Worm (Caenorhabditis elegans) whole organism, early embryonic: ENCODE results near the gene Y76B12C.6.

ENCODE experiments used
- B0310.2 ChIP-seq: sonication (generic microtip); optimal IDR thresholded peaks from 2 replicates; lab custom pipeline; 2016; ENCODE audit warnings: mild to moderate bottlenecking, missing genetic modification characterization, missing compliant biosample characterization
- F13C5.2 ChIP-seq: sonication (generic microtip); optimal IDR thresholded peaks from 2 replicates; lab custom pipeline; 2017; ENCODE audit warnings: mild to moderate bottlenecking, missing genetic modification characterization, inconsistent platforms, missing compliant biosample characterization
- aly-1 ChIP-seq: sonication (generic microtip); optimal IDR thresholded peaks from 2 replicates; lab custom pipeline; 2016; ENCODE audit warnings: missing genetic modification characterization, missing compliant biosample characterization
- ama-1 ChIP-seq: fragments of 150-350 bp; optimal IDR thresholded peaks from 2 replicates; lab custom pipeline; 2014
- ceh-13 ChIP-seq: fragments of 200-800 bp; sonication (Bioruptor generic); optimal IDR thresholded peaks from 2 replicates; lab custom pipeline; 2018; ENCODE audit warnings: mild to moderate bottlenecking, missing genetic modification characterization, missing compliant biosample characterization
- ceh-36 ChIP-seq: sonication (generic microtip); optimal IDR thresholded peaks from 2 replicates; lab custom pipeline; 2016; ENCODE audit warnings: missing genetic modification characterization, inconsistent platforms, missing compliant biosample characterization
- ets-7 ChIP-seq: sonication (generic microtip); optimal IDR thresholded peaks from 2 replicates; lab custom pipeline; 2016; ENCODE audit warnings: missing genotype, missing genetic modification characterization, missing compliant biosample characterization
- flt-1 ChIP-seq: fragments of 200-800 bp; sonication (Bioruptor generic); IDR thresholded peaks from 2 replicates; pipeline ENCODE4 v1.3.6; 2022; ENCODE audit warnings: missing genetic modification characterization, missing compliant biosample characterization
- hmbx-1 ChIP-seq: sonication (generic microtip); optimal IDR thresholded peaks from 2 replicates; lab custom pipeline; 2016; ENCODE audit warnings: mild to moderate bottlenecking, missing genetic modification characterization, missing compliant biosample characterization
- hmg-4 ChIP-seq: fragments of 200-800 bp; sonication (Bioruptor generic); optimal IDR thresholded peaks from 2 replicates; lab custom pipeline; 2018; ENCODE audit warnings: mild to moderate bottlenecking, missing genetic modification characterization, missing compliant biosample characterization
- hnd-1 ChIP-seq: sonication (generic microtip); optimal IDR thresholded peaks from 2 replicates; lab custom pipeline; 2016; ENCODE audit warnings: missing genetic modification characterization, missing compliant biosample characterization
- pes-1 ChIP-seq: fragments of 200-800 bp; sonication (Bioruptor generic); IDR thresholded peaks from 2 replicates; pipeline ENCODE4 v1.3.6; 2022; ENCODE audit warnings: missing genetic modification reagents, missing genetic modification characterization, missing compliant biosample characterization
- scrt-1 ChIP-seq: fragments of 200-800 bp; sonication (Bioruptor generic); IDR thresholded peaks from 2 replicates; pipeline ENCODE4 v1.3.6; 2022; ENCODE audit warnings: missing genetic modification characterization, missing compliant biosample characterization
- sea-1 ChIP-seq: fragments of 200-800 bp; sonication (Bioruptor generic); conservative IDR thresholded peaks from 2 replicates; pipeline ENCODE4 v1.3.6; 2022; ENCODE audit warnings: missing genetic modification characterization, missing compliant biosample characterization
- tbx-11 ChIP-seq: fragments of 200-800 bp; sonication (Bioruptor generic); IDR thresholded peaks from 2 replicates; pipeline ENCODE4 v1.3.6; 2022; ENCODE audit warnings: missing genetic modification characterization, missing compliant biosample characterization
- tbx-37 ChIP-seq: fragments of 200-800 bp; sonication (Bioruptor generic); conservative IDR thresholded peaks from 2 replicates; pipeline ENCODE4 v1.3.6; 2022; ENCODE audit warnings: missing genetic modification reagents, missing genetic modification characterization, missing compliant biosample characterization
- tra-4 ChIP-seq: sonication (generic microtip); optimal IDR thresholded peaks from 2 replicates; lab custom pipeline; 2017; ENCODE audit warnings: missing genetic modification characterization, missing compliant biosample characterization

The Y76B12C.6 gene

DNA sequence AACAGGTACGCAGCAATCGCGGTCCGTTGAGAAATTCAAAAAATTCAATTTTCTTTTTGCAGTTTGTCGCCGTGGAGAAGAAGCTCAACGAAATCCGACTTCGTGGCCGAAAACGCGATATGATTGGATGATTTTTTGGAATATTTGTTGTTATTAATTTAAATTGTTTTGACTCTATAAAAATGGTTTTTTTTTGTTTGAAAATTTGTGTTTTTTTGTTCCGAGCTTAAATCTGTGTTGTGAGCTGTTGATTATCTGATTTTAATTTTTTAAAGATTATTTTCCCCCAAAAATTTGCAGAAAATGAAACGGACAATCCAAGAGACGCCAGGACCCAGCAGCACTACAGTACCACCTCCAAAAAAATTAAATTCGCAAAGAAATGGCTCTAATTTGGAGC lies 21.6 kb upstream of the Y76B12C.6 start, which contains the start of gene tdpo-1:
tdpo-1 (plus strand) TSS at position 301 of the 400 bp plus-strand sequence.
- TF ChIP-seq tbx-11 (GFP tag; lab: Robert Waterston, UW) (no peak), F13C5.2 (tag; lab: Kevin White, UChicago) (no peak), aly-1 (tag; lab: Kevin White, UChicago) (no peak), ceh-36 (tag; lab: Kevin White, UChicago) (no peak), scrt-1 (GFP tag; lab: Robert Waterston, UW) (no peak), hnd-1 (no peak), tbx-37 (GFP tag; lab: Robert Waterston, UW) (no peak), tra-4 (tag; lab: Kevin White, UChicago) (no peak)

ce11 chrIV:1963247-1963646 lies 17.9 kb upstream of the Y76B12C.6 start, which contains the start of gene ulp-3:
Gene ulp-3 (plus strand): TSS chrIV:1963634.
- no peak for TF ChIP-seq sea-1 (GFP tag; lab: Robert Waterston, UW)
- no peak for TF ChIP-seq ama-1
- TF ChIP-seq tbx-37 (GFP tag; lab: Robert Waterston, UW), result no peak
- TF ChIP-seq hmbx-1 (tag; lab: Kevin White, UChicago), result no peak
- TF ChIP-seq tbx-11 (GFP tag; lab: Robert Waterston, UW), result no peak
- TF ChIP-seq scrt-1 (GFP tag; lab: Robert Waterston, UW), result no peak
- TF ChIP-seq tra-4 (tag; lab: Kevin White, UChicago), result no peak

- TF ChIP-seq ama-1 (no peak), aly-1 (tag; lab: Kevin White, UChicago) (no peak), B0310.2 (tag; lab: Kevin White, UChicago) (no peak), hmg-4 (GFP tag; lab: Kevin White, UChicago) (no peak), tbx-11 (GFP tag; lab: Robert Waterston, UW) (no peak), ceh-13 (GFP tag; lab: Kevin White, UChicago) (no peak), sea-1 (GFP tag; lab: Robert Waterston, UW) (no peak), tra-4 (tag; lab: Kevin White, UChicago) (no peak), hnd-1 (no peak), flt-1 (GFP tag; lab: Robert Waterston, UW) (no peak), F13C5.2 (tag; lab: Kevin White, UChicago) (no peak), pes-1 (GFP tag; lab: Robert Waterston, UW) (no peak), scrt-1 (GFP tag; lab: Robert Waterston, UW) (no peak), ceh-36 (tag; lab: Kevin White, UChicago) (no peak), tbx-37 (GFP tag; lab: Robert Waterston, UW) (no peak), hmbx-1 (tag; lab: Kevin White, UChicago) (no peak), ets-7 (tag; lab: Kevin White, UChicago) (no peak)
Observed at ce11 chrIV:1964057-1964456, 17.1 kb upstream of the Y76B12C.6 start.

ce11 chrIV:1965135-1965534 lies 16.1 kb upstream of the Y76B12C.6 start, which contains the start of gene Y48A5A.1:
Gene Y48A5A.1 (plus strand): TSS chrIV:1965481.
- TF ChIP-seq ets-7 (tag; lab: Kevin White, UChicago) (no peak), pes-1 (GFP tag; lab: Robert Waterston, UW) (no peak), tbx-37 (GFP tag; lab: Robert Waterston, UW) (no peak), hnd-1 (no peak), F13C5.2 (tag; lab: Kevin White, UChicago) (no peak), scrt-1 (GFP tag; lab: Robert Waterston, UW) (no peak)

DNA sequence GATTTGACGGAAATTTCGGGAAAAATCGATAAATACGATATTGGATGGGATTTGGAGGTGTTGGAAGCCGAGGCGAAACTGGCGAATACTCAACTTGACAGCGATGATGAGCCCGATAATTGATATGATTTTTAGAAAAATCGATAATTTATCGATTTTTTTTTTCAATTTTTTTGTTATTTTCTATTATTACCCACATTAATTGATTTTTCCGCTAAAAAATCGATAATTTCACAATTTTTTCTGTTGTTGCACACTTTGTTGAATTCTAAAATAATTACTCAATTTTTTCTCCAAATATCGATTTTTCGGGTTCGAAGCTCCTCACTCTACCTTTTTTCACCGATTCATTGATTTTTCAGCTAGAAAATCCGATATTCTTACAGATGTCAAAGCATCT lies 11.8 kb upstream of the Y76B12C.6 start, which contains the start of gene Y48A5A.3:
Y48A5A.3 (plus strand) TSS at position 385 of the 400 bp plus-strand sequence.
- TF ChIP-seq aly-1 (tag; lab: Kevin White, UChicago) (no peak), ceh-36 (tag; lab: Kevin White, UChicago) (no peak), sea-1 (GFP tag; lab: Robert Waterston, UW) (no peak), tra-4 (tag; lab: Kevin White, UChicago) (no peak), ceh-13 (GFP tag; lab: Kevin White, UChicago) (no peak), tbx-37 (GFP tag; lab: Robert Waterston, UW) (no peak), B0310.2 (tag; lab: Kevin White, UChicago) (no peak), pes-1 (GFP tag; lab: Robert Waterston, UW) (no peak)

DNA sequence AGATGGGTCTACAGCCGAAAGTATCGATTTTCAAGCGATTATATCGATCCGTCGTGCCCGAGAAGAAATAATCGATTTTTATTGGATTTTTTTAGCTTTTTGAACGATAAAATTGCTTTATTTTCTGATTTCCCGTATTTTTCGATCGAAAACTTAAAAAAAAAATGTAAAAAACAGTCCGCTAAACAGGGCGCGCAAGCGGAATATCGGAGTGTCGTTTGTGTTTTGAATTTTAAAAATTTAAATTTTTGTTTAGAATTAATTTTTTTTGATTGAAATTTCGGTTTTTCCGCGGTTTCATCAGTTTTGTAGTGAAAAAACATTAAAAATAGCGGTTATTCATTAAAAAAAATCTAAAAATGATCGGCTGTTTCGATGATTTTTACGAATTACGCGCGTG lies 11.0 kb upstream of the Y76B12C.6 start:
- no peak for TF ChIP-seq ama-1
- no peak for TF ChIP-seq tbx-37 (GFP tag; lab: Robert Waterston, UW)
- no peak for TF ChIP-seq sea-1 (GFP tag; lab: Robert Waterston, UW)
- TF ChIP-seq F13C5.2 (tag; lab: Kevin White, UChicago), result no peak
- TF ChIP-seq ceh-13 (GFP tag; lab: Kevin White, UChicago), result no peak
- TF ChIP-seq hmbx-1 (tag; lab: Kevin White, UChicago), result no peak
- no peak for TF ChIP-seq hmg-4 (GFP tag; lab: Kevin White, UChicago)
- no peak for TF ChIP-seq scrt-1 (GFP tag; lab: Robert Waterston, UW)
- no peak for TF ChIP-seq tbx-11 (GFP tag; lab: Robert Waterston, UW)
- TF ChIP-seq flt-1 (GFP tag; lab: Robert Waterston, UW), result no peak
- no peak for TF ChIP-seq ets-7 (tag; lab: Kevin White, UChicago)
- no peak for TF ChIP-seq B0310.2 (tag; lab: Kevin White, UChicago)

- TF ChIP-seq flt-1 (GFP tag; lab: Robert Waterston, UW), result no peak
- no peak for TF ChIP-seq aly-1 (tag; lab: Kevin White, UChicago)
- no peak for TF ChIP-seq hnd-1
- no peak for TF ChIP-seq ama-1
- no peak for TF ChIP-seq pes-1 (GFP tag; lab: Robert Waterston, UW)
- no peak for TF ChIP-seq tra-4 (tag; lab: Kevin White, UChicago)
- TF ChIP-seq ceh-13 (GFP tag; lab: Kevin White, UChicago), result no peak
- TF ChIP-seq sea-1 (GFP tag; lab: Robert Waterston, UW), result no peak
- no peak for TF ChIP-seq ets-7 (tag; lab: Kevin White, UChicago)
- no peak for TF ChIP-seq tbx-37 (GFP tag; lab: Robert Waterston, UW)
- no peak for TF ChIP-seq scrt-1 (GFP tag; lab: Robert Waterston, UW)
- TF ChIP-seq tbx-11 (GFP tag; lab: Robert Waterston, UW), result no peak
- TF ChIP-seq F13C5.2 (tag; lab: Kevin White, UChicago), result no peak
- no peak for TF ChIP-seq hmbx-1 (tag; lab: Kevin White, UChicago)
- no peak for TF ChIP-seq B0310.2 (tag; lab: Kevin White, UChicago)
- no peak for TF ChIP-seq ceh-36 (tag; lab: Kevin White, UChicago)
- no peak for TF ChIP-seq hmg-4 (GFP tag; lab: Kevin White, UChicago)
Observed at ce11 chrIV:1971078-1971477, 10.1 kb upstream of the Y76B12C.6 start.
